Fruit fly (Drosophila melanogaster) whole organism: ENCODE data around the gene Sirt7.

Experiments
- CG8478 ChIP-seq: fragments of >200 bp; optimal IDR thresholded peaks from 2 replicates; lab custom pipeline; 2018; ENCODE audit warnings: inconsistent platforms
- psq ChIP-seq: fragments of >200 bp; optimal IDR thresholded peaks from 2 replicates; lab custom pipeline; 2017
- usp ChIP-seq: fragments of >200 bp; optimal IDR thresholded peaks from 2 replicates; lab custom pipeline; 2017; ENCODE audit warnings: missing biosample characterization, missing genetic modification characterization, mixed read lengths

DNA sequence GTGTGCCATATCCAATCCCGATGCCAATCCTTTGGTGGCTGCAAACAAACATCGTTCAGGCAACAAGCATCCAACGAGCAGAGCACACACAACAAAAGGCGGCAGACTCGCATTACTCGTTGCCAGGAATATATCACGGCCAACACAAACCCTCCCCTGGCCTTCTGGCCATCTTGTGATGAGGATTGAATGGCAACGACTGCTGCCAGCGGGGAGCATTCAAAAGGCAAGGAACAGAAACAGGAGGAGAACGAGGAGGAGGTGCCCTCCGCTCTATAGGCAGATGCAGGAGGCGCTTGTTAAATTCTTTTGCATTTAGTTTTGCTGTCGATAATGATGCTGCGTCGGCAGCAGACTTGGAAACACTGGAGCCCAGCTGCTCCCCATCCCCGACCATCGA lies 39.8 kb downstream of the Sirt7 start:
- TF ChIP-seq usp (GFP tag; lab: Kevin White, UChicago) (no peak), CG8478 (no peak), psq (lab: Kevin White, UChicago) (no peak)
